Worm (Caenorhabditis elegans): ENCODE measurements around the gene F10G7.9.

The F10G7.9 gene

DNA sequence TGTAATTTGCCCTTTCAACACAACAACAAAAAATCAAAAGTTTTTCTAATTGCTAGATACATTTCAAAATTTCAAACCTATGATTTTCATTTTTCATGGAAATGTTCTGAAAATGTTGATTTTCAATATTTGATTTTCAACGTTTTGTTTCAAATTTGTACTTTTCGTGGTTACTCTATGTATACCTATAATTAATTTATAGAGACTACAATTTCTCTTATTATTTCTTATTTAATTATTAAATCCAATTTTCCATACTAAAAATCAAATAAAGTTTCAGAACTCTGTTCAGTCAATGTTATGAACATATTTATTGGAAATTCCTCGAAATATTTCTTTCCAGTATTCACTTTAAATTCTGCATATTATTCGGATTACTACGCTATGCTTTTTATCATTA lies 19.3 kb downstream of the F10G7.9 start, which contains the start of gene sre-39:
TSS of gene sre-39 (plus strand) at position 301 of the 400 bp plus-strand sequence.
- no peak for TF ChIP-seq zip-4 (GFP tag; optimal IDR thresholded peaks at IDR 0.05)
- TF ChIP-seq nhr-28 (tag; optimal IDR thresholded peaks at IDR 0.05), result no peak
- no peak for TF ChIP-seq nhr-20 (tag; optimal IDR thresholded peaks at IDR 0.05)
- no peak for TF ChIP-seq unc-30 (tag; optimal IDR thresholded peaks at IDR 0.05)

ce11 chrII:4684852-4685251 lies 21.4 kb downstream of the F10G7.9 start:
- TF ChIP-seq F16B12.6 (tag; optimal IDR thresholded peaks at IDR 0.05) (no peak), C16A3.4 (tag; optimal IDR thresholded peaks at IDR 0.05) (no peak), ama-1 (optimal IDR thresholded peaks at IDR 0.05) (no peak), hlh-17 (GFP tag; optimal IDR thresholded peaks at IDR 0.05; ENCODE audit: borderline replicate concordance) (no peak), fkh-4 (tag; optimal IDR thresholded peaks at IDR 0.05; ENCODE audit: borderline replicate concordance) (no peak), ceh-88 (GFP tag; IDR thresholded peaks at IDR 0.05) (no peak), ceh-90 (tag; optimal IDR thresholded peaks at IDR 0.05) (no peak), pqm-1 (tag; optimal IDR thresholded peaks at IDR 0.05) (no peak), mdl-1 (tag; optimal IDR thresholded peaks at IDR 0.05) (no peak), nhr-12 (tag; optimal IDR thresholded peaks at IDR 0.05) (no peak), efl-3 (GFP tag; optimal IDR thresholded peaks at IDR 0.05) (no peak), ztf-4 (tag; optimal IDR thresholded peaks at IDR 0.05) (no peak), lir-3 (tag; optimal IDR thresholded peaks at IDR 0.05; ENCODE audit: poor library complexity) (no peak), nhr-47 (tag; optimal IDR thresholded peaks at IDR 0.05) (no peak), mef-2 (tag; optimal IDR thresholded peaks at IDR 0.05) (no peak), nhr-20 (tag; optimal IDR thresholded peaks at IDR 0.05) (no peak), elt-2 (tag; optimal IDR thresholded peaks at IDR 0.05) (no peak), lsy-2 (tag; optimal IDR thresholded peaks at IDR 0.05) (no peak), lin-15B (tag; optimal IDR thresholded peaks at IDR 0.05) (no peak)

DNA sequence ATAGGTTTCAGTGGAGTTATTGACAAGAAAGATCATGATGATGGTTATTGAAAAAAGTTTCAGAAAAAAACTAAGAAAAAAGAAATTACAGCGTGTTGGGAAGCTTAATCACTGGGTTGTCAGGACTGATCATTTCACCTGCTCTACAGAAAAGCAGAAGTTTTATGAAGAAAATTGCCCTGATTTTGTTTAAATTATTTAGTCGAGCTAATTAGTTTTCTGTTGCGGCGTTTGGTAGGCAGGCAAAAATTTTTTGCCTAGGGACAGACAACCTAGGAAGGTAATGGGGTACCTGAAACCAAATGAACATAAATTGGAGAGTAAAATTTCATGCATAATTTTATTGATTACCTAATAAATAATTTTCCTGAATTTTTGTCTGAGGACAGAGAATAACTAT lies 22.6 kb downstream of the F10G7.9 start, which contains the start of gene sre-40:
TSS of gene sre-40 (minus strand) at position 101 of the 400 bp plus-strand sequence.
- TF ChIP-seq C16A3.4 (tag; optimal IDR thresholded peaks at IDR 0.05) (no peak), lin-35 (GFP tag; optimal IDR thresholded peaks at IDR 0.05) (no peak)

DNA sequence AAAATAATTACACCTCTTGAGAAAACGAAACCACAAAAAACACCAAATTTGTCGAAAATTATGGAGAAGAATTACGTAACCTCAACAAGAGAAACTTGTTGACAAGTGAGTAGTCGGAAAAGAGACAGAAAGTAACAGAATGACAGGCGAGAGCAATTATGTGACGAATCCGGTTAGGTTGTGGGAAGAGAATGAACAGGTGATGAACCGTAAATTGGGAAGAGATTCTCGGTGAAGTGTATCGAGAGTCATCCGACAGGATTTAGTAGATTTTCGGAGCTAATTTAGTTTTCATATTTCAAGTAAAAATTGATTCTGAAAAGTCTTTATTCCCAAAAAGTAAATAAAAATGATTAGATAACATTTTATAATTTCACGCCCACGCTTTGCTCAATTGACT lies 24.9 kb downstream of the F10G7.9 start, which contains the start of gene T05A7.7:
TSS of gene T05A7.7 (minus strand) at position 101 of the 400 bp plus-strand sequence.
- no peak for TF ChIP-seq grh-1 (GFP tag; IDR thresholded peaks at IDR 0.05)
- peak; percentile 43 for TF ChIP-seq blmp-1 (tag; optimal IDR thresholded peaks at IDR 0.05)
- TF ChIP-seq unc-98 (GFP tag; IDR thresholded peaks at IDR 0.05), result no peak
- no peak for TF ChIP-seq elt-2 (tag; optimal IDR thresholded peaks at IDR 0.05)
- no peak for TF ChIP-seq hlh-17 (GFP tag; optimal IDR thresholded peaks at IDR 0.05; ENCODE audit: borderline replicate concordance)
- no peak for TF ChIP-seq nhr-77 (tag; optimal IDR thresholded peaks at IDR 0.05)
- TF ChIP-seq zag-1 (tag; optimal IDR thresholded peaks at IDR 0.05), result no peak
- no peak for TF ChIP-seq hpl-2 (GFP tag; optimal IDR thresholded peaks at IDR 0.05)

ce11 chrII:4677916-4678315 lies 28.4 kb downstream of the F10G7.9 start, which contains the start of gene T05A7.1:
Gene T05A7.1 (plus strand): TSS chrII:4678216.
- no peak for TF ChIP-seq hpl-2 (GFP tag; optimal IDR thresholded peaks at IDR 0.05)
- TF ChIP-seq vab-15 (tag; optimal IDR thresholded peaks at IDR 0.05), result no peak
- TF ChIP-seq nhr-84 (tag; optimal IDR thresholded peaks at IDR 0.05), result no peak
- TF ChIP-seq fkh-4 (tag; optimal IDR thresholded peaks at IDR 0.05; ENCODE audit: borderline replicate concordance), result no peak
- TF ChIP-seq blmp-1 (tag; optimal IDR thresholded peaks at IDR 0.05), result no peak
- TF ChIP-seq dsc-1 (tag; optimal IDR thresholded peaks at IDR 0.05), result no peak

DNA sequence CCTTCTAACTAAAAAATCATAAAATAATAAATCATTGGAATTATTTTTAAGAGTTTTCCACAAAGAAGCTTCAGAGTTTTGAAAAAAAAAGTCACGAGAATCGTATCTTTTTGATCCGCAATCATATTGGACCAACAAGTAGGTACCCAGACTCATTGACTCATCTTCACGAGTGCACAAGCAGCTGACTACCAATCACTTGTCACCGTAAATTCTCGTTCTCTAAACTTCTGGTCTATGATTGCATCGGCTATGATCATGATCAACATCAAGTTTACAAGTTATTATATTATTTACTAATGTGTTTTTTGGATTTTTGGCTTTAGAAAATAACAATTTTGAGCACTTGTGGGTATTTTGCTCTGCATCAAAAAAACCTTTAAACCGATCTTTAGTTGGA lies 30.0 kb downstream of the F10G7.9 start:
- no peak for TF ChIP-seq C04F5.9 (tag; optimal IDR thresholded peaks at IDR 0.05)
- TF ChIP-seq ets-5 (GFP tag; IDR thresholded peaks at IDR 0.05), result no peak
- peak in 1 of 2 experiments; percentile 22 for TF ChIP-seq lsy-2 (tag; optimal IDR thresholded peaks at IDR 0.05)
- TF ChIP-seq lin-14 (GFP tag; optimal IDR thresholded peaks at IDR 0.05), result peak; percentile 49
- 0 out of 2 replicates have a peak, but pooled peaks have one; percentile 17 for TF ChIP-seq nhr-19 (GFP tag; conservative IDR thresholded peaks at IDR 0.05)
- TF ChIP-seq snu-23 (GFP tag; optimal IDR thresholded peaks at IDR 0.05), result peak; percentile 5
- no peak for TF ChIP-seq dpl-1 (GFP tag; optimal IDR thresholded peaks at IDR 0.05)
- peak; percentile 48 for TF ChIP-seq nhr-71 (tag; optimal IDR thresholded peaks at IDR 0.05)
- TF ChIP-seq unc-30 (tag; optimal IDR thresholded peaks at IDR 0.05), result no peak
- TF ChIP-seq pag-3 (tag; optimal IDR thresholded peaks at IDR 0.05; ENCODE audit: borderline replicate concordance, insufficient read depth), result no peak
- no peak for TF ChIP-seq F16B12.6 (tag; optimal IDR thresholded peaks at IDR 0.05)
- TF ChIP-seq rnt-1 (tag; optimal IDR thresholded peaks at IDR 0.05), result peak; percentile 26
- peak; percentile 14 for TF ChIP-seq lir-3 (tag; optimal IDR thresholded peaks at IDR 0.05; ENCODE audit: poor library complexity)
- TF ChIP-seq unc-98 (GFP tag; IDR thresholded peaks at IDR 0.05), result no peak
